Worm (Caenorhabditis elegans): Measurements from ENCODE around the gene srh-190.

DNA sequence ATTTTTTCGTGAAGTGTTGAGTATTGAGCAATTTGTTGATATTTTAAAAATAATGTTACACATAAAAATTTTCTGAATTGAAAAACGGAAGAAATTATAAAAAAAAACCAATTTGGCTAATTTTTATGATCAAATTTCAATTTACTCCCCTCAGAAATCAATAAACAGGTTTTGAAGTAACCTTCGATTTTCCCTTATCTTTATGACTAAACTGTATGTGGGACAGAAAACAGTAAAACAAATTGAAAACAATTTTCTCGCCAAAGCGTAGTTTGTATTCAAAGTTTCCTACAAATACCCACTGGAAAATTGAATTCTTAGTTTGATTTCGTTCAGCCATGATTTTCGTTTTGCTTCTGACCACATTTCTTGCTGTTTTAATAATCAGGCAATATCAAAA lies 35.9 kb downstream of the srh-190 start, which contains the start of gene cyp-35B1:
- TF ChIP-seq lsy-2 (tag; optimal IDR thresholded peaks at IDR 0.05) (no peak), egl-27 (tag; optimal IDR thresholded peaks at IDR 0.05) (no peak)
